Worm (Caenorhabditis elegans) whole organism, late embryonic: ENCODE measurements around the gene F43E2.6.

ENCODE experiments used
- K09A11.1 ChIP-seq: sonication (generic microtip); optimal IDR thresholded peaks from 2 replicates; lab custom pipeline; 2017; ENCODE audit warnings: antibody characterized with exemption, mild to moderate bottlenecking, missing genetic modification characterization, missing compliant biosample characterization; ENCODE audit not compliant: insufficient read depth
- hlh-30 ChIP-seq: sonication (generic microtip); optimal IDR thresholded peaks from 2 replicates; lab custom pipeline; 2017; ENCODE audit warnings: antibody characterized with exemption, missing genetic modification characterization, missing compliant biosample characterization; ENCODE audit not compliant: insufficient read depth
- npax-4 ChIP-seq: sonication (generic microtip); optimal IDR thresholded peaks from 2 replicates; lab custom pipeline; 2016; ENCODE audit warnings: missing genetic modification characterization, missing compliant biosample characterization
- pha-4 ChIP-seq: fragments of 150-350 bp; optimal IDR thresholded peaks from 2 replicates; lab custom pipeline; 2018; ENCODE audit warnings: missing biosample characterization, missing genetic modification reagents, missing genetic modification characterization
- ttx-3 ChIP-seq: sonication (generic microtip); optimal IDR thresholded peaks from 2 replicates; lab custom pipeline; 2016; ENCODE audit warnings: missing genetic modification reagents, missing genetic modification characterization, missing compliant biosample characterization

- TF ChIP-seq pha-4 (tag; lab: Kevin White, UChicago) (no peak), K09A11.1 (tag; lab: Kevin White, UChicago) (no peak), ttx-3 (no peak), npax-4 (tag; lab: Kevin White, UChicago) (no peak), hlh-30 (tag; lab: Kevin White, UChicago) (no peak)
Observed at ce11 chrII:7381947-7382346, 13.3 kb upstream of the F43E2.6 start.
